Worm (Caenorhabditis elegans) whole organism, mixed stage, embryonic: ENCODE measurements around the gene Y41D4A.6.
A peak's percentile ranks its signal among the peaks of the same experiment; 100 is the strongest.

ENCODE experiments used
- M03D4.4 ChIP-seq: sonication (generic microtip); optimal IDR thresholded peaks from 2 replicates; lab custom pipeline; 2017; ENCODE audit warnings: mild to moderate bottlenecking, missing genetic modification characterization, missing compliant biosample characterization
- lsy-2 ChIP-seq: fragments of 150-350 bp; optimal IDR thresholded peaks from 2 replicates; lab custom pipeline; 2014; ENCODE audit warnings: missing biosample characterization, missing genetic modification characterization
- mls-2 ChIP-seq: sonication (generic microtip); optimal IDR thresholded peaks from 2 replicates; lab custom pipeline; 2016; ENCODE audit warnings: mild to moderate bottlenecking, missing genetic modification characterization, moderate library complexity, missing compliant biosample characterization
- nhr-12 ChIP-seq: fragments of 150-350 bp; optimal IDR thresholded peaks from 2 replicates; lab custom pipeline; 2014; ENCODE audit warnings: missing biosample characterization, missing genetic modification characterization
- unc-39 ChIP-seq: fragments of 150-350 bp; optimal IDR thresholded peaks from 2 replicates; lab custom pipeline; 2014; ENCODE audit warnings: missing biosample characterization, missing genetic modification characterization
- unc-62 ChIP-seq: fragments of 150-350 bp; optimal IDR thresholded peaks from 2 replicates; lab custom pipeline; 2014; ENCODE audit warnings: missing biosample characterization, missing genetic modification reagents, missing genetic modification characterization
- ztf-11 ChIP-seq: fragments of 150-350 bp; optimal IDR thresholded peaks from 2 replicates; lab custom pipeline; 2014; ENCODE audit warnings: missing biosample characterization, missing genetic modification characterization

DNA sequence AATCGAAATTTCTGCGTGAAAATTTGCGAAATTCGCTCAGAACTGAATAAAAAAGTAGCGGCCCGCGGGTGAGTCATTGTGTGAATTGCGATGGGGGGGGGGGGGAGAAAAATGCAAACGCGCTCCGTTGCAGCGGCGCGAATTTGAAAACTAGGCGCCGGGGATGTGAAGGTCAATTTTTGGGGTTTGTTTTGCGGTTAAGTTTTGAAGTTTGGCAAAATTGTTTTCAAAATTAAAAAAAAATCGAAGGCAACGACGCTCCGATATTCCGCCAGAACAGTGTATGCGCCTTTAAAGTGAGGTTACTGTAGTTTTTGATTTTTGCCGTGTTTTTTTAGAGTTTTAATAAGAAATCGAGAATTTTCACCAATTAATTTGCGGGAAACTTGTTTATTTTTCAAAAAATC, 7.0 kb downstream of the Y41D4A.6 start:
- TF ChIP-seq unc-39 (tag; lab: Kevin White, UChicago) (no peak), ztf-11 (tag; lab: Kevin White, UChicago) (no peak), unc-62 (GFP tag; lab: Kevin White, UChicago) (no peak), lsy-2 (tag; lab: Kevin White, UChicago) (no peak), M03D4.4 (tag; lab: Kevin White, UChicago) (peak; percentile 41), mls-2 (tag; lab: Kevin White, UChicago) (peak; percentile 40), nhr-12 (tag; lab: Kevin White, UChicago) (no peak)
